Worm (Caenorhabditis elegans) whole organism, L4/young adult: ENCODE measurements around the gene T10G3.2.
"Not testable (repeated sequence)": the region's sequence is repeated elsewhere in the genome, so short reads cannot be mapped to it uniquely, and the experiment has no call there.

Experiments used
- W03F9.2 ChIP-seq: fragments of 150-350 bp; optimal IDR thresholded peaks from 2 replicates; lab custom pipeline; 2014; ENCODE audit warnings: missing biosample characterization, missing genetic modification characterization
- dao-5 ChIP-seq: sonication (generic microtip); optimal IDR thresholded peaks from 2 replicates; lab custom pipeline; 2016; ENCODE audit warnings: missing genotype, missing genetic modification characterization, moderate library complexity, missing compliant biosample characterization
- him-1 ChIP-seq: sonication (generic microtip); optimal IDR thresholded peaks from 2 replicates; lab custom pipeline; 2016; ENCODE audit warnings: missing genotype, missing genetic modification reagents, missing genetic modification characterization, missing compliant biosample characterization

T10G3.2 gene

ce11 chrV:13472062-13472461 lies 7.6 kb downstream of the T10G3.2 start:
- no peak for TF ChIP-seq him-1
- TF ChIP-seq W03F9.2 (tag; lab: Kevin White, UChicago), result no peak
- TF ChIP-seq dao-5 (tag; lab: Kevin White, UChicago), result no peak

ce11 chrV:13468190-13468765 lies 11.4 kb downstream of the T10G3.2 start, which contains the start of the genes F25H9.6 and F25H9.7:
Gene F25H9.6 (minus strand): TSS chrV:13468361.
Gene F25H9.7 (plus strand): TSS chrV:13468376.
- TF ChIP-seq dao-5 (tag; lab: Kevin White, UChicago) (no peak), him-1 (peak; percentile 80), W03F9.2 (tag; lab: Kevin White, UChicago) (peak; percentile 73)

- TF ChIP-seq dao-5 (tag; lab: Kevin White, UChicago), result no peak
- TF ChIP-seq him-1, result no peak
- no peak for TF ChIP-seq W03F9.2 (tag; lab: Kevin White, UChicago)
These were observed 15.5 kb downstream of the T10G3.2 start for ce11 chrV:13464123-13464522.

ce11 chrV:13462974-13463373 lies 16.7 kb downstream of the T10G3.2 start, which contains the start of gene frm-10:
Gene frm-10 (plus strand): TSS chrV:13463207.
- TF ChIP-seq dao-5 (tag; lab: Kevin White, UChicago) (no peak), him-1 (no peak), W03F9.2 (tag; lab: Kevin White, UChicago) (peak; percentile 55)

- TF ChIP-seq dao-5 (tag; lab: Kevin White, UChicago) (no peak), him-1 (no peak), W03F9.2 (tag; lab: Kevin White, UChicago) (no peak)
These were observed 20.3 kb downstream of the T10G3.2 start, which contains the start of gene bath-39 for ce11 chrV:13459323-13459722. Gene bath-39 (plus strand): TSS chrV:13459459.

- TF ChIP-seq W03F9.2 (tag; lab: Kevin White, UChicago) (no peak), him-1 (no peak), dao-5 (tag; lab: Kevin White, UChicago) (no peak)
These were observed 21.8 kb downstream of the T10G3.2 start, which contains the start of gene F25H9.2 for ce11 chrV:13457858-13458257. Gene F25H9.2 (plus strand): TSS chrV:13458083.

ce11 chrV:13455448-13455847 lies 24.2 kb downstream of the T10G3.2 start, which contains the start of gene lurp-3:
Gene lurp-3 (plus strand): TSS chrV:13455748.
- TF ChIP-seq W03F9.2 (tag; lab: Kevin White, UChicago) (no peak), dao-5 (tag; lab: Kevin White, UChicago) (no peak), him-1 (no peak)

ce11 chrV:13453334-13453733 lies 26.3 kb downstream of the T10G3.2 start, which contains the start of gene lurp-2:
Gene lurp-2 (plus strand): TSS chrV:13453634.
- TF ChIP-seq him-1, result no peak
- TF ChIP-seq W03F9.2 (tag; lab: Kevin White, UChicago), result no peak
- no peak for TF ChIP-seq dao-5 (tag; lab: Kevin White, UChicago)

ce11 chrV:13445229-13445949 lies 34.3 kb downstream of the T10G3.2 start, which contains the start of gene Y2H9A.4:
Gene Y2H9A.4 (plus strand): TSS chrV:13445899.
- TF ChIP-seq dao-5 (tag; lab: Kevin White, UChicago) (no peak), W03F9.2 (tag; lab: Kevin White, UChicago) (no peak), him-1 (no peak)

- not testable (repeated sequence) for TF ChIP-seq him-1; W03F9.2 (tag; lab: Kevin White, UChicago); dao-5 (tag; lab: Kevin White, UChicago)
These were observed 36.1 kb downstream of the T10G3.2 start, which contains the start of gene Y2H9A.6 for ce11 chrV:13443535-13443934. Gene Y2H9A.6 (plus strand): TSS chrV:13443835.

- TF ChIP-seq him-1, result no peak
- no peak for TF ChIP-seq W03F9.2 (tag; lab: Kevin White, UChicago)
- no peak for TF ChIP-seq dao-5 (tag; lab: Kevin White, UChicago)
These were observed 36.8 kb downstream of the T10G3.2 start for ce11 chrV:13442819-13443218.

ce11 chrV:13441661-13442060 lies 38.0 kb downstream of the T10G3.2 start, which contains the start of gene col-162:
Gene col-162 (plus strand): TSS chrV:13441961.
- TF ChIP-seq him-1 (no peak), dao-5 (tag; lab: Kevin White, UChicago) (no peak), W03F9.2 (tag; lab: Kevin White, UChicago) (no peak)

- no peak for TF ChIP-seq dao-5 (tag; lab: Kevin White, UChicago)
- TF ChIP-seq him-1, result no peak
These were observed 42.1 kb downstream of the T10G3.2 start, which contains the start of gene mes-4 for ce11 chrV:13437473-13438074. Gene mes-4 (minus strand): TSS chrV:13437545.
